Worm (Caenorhabditis elegans): ENCODE results near the gene kbp-1.
A peak's percentile ranks its signal among the peaks of the same experiment; 100 is the strongest.

The kbp-1 gene

DNA sequence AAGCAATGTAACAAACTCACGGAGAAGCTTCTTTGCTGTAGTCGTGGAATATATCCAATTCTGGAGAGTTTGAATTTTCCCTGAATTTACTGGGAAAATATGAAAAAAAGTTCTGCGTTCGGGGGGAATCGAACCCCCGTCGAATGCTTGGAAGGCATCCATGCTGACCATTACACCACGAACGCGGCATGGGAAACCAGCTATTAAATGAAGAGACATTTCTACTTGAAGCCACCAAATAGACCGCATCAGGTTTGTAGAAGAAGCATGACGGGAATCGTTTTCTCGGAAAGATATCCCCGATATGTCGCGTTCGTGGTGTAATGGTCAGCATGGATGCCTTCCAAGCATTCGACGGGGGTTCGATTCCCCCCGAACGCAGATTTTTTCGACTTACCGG, 19.1 kb downstream of the kbp-1 start (continued):
- no peak for TF ChIP-seq nhr-111 (GFP tag; optimal IDR thresholded peaks at IDR 0.05)
- no peak for TF ChIP-seq egl-27 (tag; optimal IDR thresholded peaks at IDR 0.05)
- TF ChIP-seq dmd-8 (GFP tag; IDR thresholded peaks at IDR 0.05), result peak; percentile 81
- no peak for TF ChIP-seq ztf-7 (tag; optimal IDR thresholded peaks at IDR 0.05)
- peak; percentile 24 for TF ChIP-seq zfp-2 (tag; optimal IDR thresholded peaks at IDR 0.05)
- TF ChIP-seq Y105C5A.15 (GFP tag; IDR thresholded peaks at IDR 0.05), result peak; percentile 79; the same call in 1 of the 2 replicates
- TF ChIP-seq dpl-1 (GFP tag; optimal IDR thresholded peaks at IDR 0.05), result peak; percentile 9
- TF ChIP-seq madf-5 (GFP tag; IDR thresholded peaks at IDR 0.05), result peak; percentile 28 to 86; a peak in 2 of 4 replicates
- TF ChIP-seq lin-13 (GFP tag; optimal IDR thresholded peaks at IDR 0.05), result peak; percentile 46
- no peak for TF ChIP-seq nhr-11 (tag; optimal IDR thresholded peaks at IDR 0.05)
- TF ChIP-seq ceh-20 (GFP tag; IDR thresholded peaks at IDR 0.05), result peak; percentile 33; the same call in 1 of the 2 replicates
- TF ChIP-seq nhr-6 (tag; optimal IDR thresholded peaks at IDR 0.05), result peak; percentile 13
- TF ChIP-seq ceh-44 (GFP tag; IDR thresholded peaks at IDR 0.05), result peak; percentile 57; the same call in 1 of the 2 replicates
- no peak for TF ChIP-seq attf-4 (tag; optimal IDR thresholded peaks at IDR 0.05)

ce11 chrIII:6888999-6889824, 19.8 kb downstream of the kbp-1 start, which contains the start of the genes brd-1 and K04C2.2:
TSS of gene brd-1 (minus strand) at chrIII:6889504.
TSS of gene K04C2.2 (plus strand) at chrIII:6889774.
- no peak for TF ChIP-seq nhr-77 (tag; optimal IDR thresholded peaks at IDR 0.05)
- TF ChIP-seq zfp-3 (GFP tag; conservative IDR thresholded peaks at IDR 0.05), result no peak
- peak in 1 of 2 experiments; percentile 28 for TF ChIP-seq lsy-2 (tag; optimal IDR thresholded peaks at IDR 0.05)
- peak; percentile 45 for TF ChIP-seq mes-2 (tag; optimal IDR thresholded peaks at IDR 0.05; ENCODE audit: poor library complexity, severe bottlenecking)
- TF ChIP-seq aha-1 (tag), result peak; percentile 95
- peak; percentile 68 for TF ChIP-seq dpl-1 (GFP tag; optimal IDR thresholded peaks at IDR 0.05)

DNA sequence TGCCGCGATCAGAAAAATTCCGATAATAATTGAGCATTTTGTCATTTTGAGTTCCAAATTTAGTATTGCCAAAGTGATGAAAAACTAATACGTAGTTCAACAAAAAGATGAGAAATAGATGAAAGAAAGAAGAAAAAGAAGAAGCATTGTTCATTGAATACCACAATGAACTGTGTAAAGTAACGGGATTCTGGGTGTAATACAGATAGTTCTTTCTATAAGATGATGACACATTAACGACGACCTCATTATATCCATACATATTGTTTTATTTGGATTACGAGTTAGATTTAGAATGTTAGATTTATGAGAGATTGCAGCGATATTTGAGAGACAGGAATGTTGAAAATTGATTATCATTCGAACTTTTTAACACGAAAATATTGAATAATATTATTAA, 22.1 kb downstream of the kbp-1 start, which contains the start of gene K04C2.5:
TSS of gene K04C2.5 (minus strand) at position 101 of the 400 bp plus-strand sequence.
- no peak for TF ChIP-seq Y48G9A.11 (GFP tag; IDR thresholded peaks at IDR 0.05)
- no peak for TF ChIP-seq F49E8.2 (tag; optimal IDR thresholded peaks at IDR 0.05; ENCODE audit: borderline replicate concordance)
- TF ChIP-seq ceh-44 (GFP tag; IDR thresholded peaks at IDR 0.05), result no peak
- TF ChIP-seq hlh-30 (tag; optimal IDR thresholded peaks at IDR 0.05; ENCODE audit: insufficient read depth), result no peak
- no peak for TF ChIP-seq aly-2 (tag; optimal IDR thresholded peaks at IDR 0.05)
- no peak for TF ChIP-seq ceh-20 (GFP tag; IDR thresholded peaks at IDR 0.05)
- no peak for TF ChIP-seq snpc-4 (tag; optimal IDR thresholded peaks at IDR 0.05)
- TF ChIP-seq mdt-29 (GFP tag; IDR thresholded peaks at IDR 0.05), result no peak
- TF ChIP-seq nhr-10 (tag; optimal IDR thresholded peaks at IDR 0.05), result no peak
- no peak for TF ChIP-seq nhr-76 (tag; optimal IDR thresholded peaks at IDR 0.05)
- no peak for TF ChIP-seq saeg-2 (GFP tag; IDR thresholded peaks at IDR 0.05)

- peak; percentile 73; the same call in 1 of the 2 replicates for TF ChIP-seq saeg-2 (GFP tag; IDR thresholded peaks at IDR 0.05)
- no peak for TF ChIP-seq lin-39 (tag; optimal IDR thresholded peaks at IDR 0.05)
- no peak for TF ChIP-seq ceh-44 (GFP tag; IDR thresholded peaks at IDR 0.05)
- peak; percentile 24 for TF ChIP-seq aly-2 (tag; optimal IDR thresholded peaks at IDR 0.05)
- no peak for TF ChIP-seq fkh-10 (GFP tag; optimal IDR thresholded peaks at IDR 0.05)
- peak; percentile 17 for TF ChIP-seq nhr-76 (tag; optimal IDR thresholded peaks at IDR 0.05)
- no peak for TF ChIP-seq snpc-4 (tag; optimal IDR thresholded peaks at IDR 0.05)
- TF ChIP-seq mes-2 (tag; optimal IDR thresholded peaks at IDR 0.05; ENCODE audit: poor library complexity, severe bottlenecking), result peak; percentile 31
- peak in 1 of 2 experiments; percentile 99 for TF ChIP-seq unc-62 (GFP tag; optimal IDR thresholded peaks at IDR 0.05 in 1 of 2)
- no peak for TF ChIP-seq unc-62 (tag; optimal IDR thresholded peaks at IDR 0.05)
- TF ChIP-seq fos-1 (tag; optimal IDR thresholded peaks at IDR 0.05), result no peak
- TF ChIP-seq lir-3 (tag; optimal IDR thresholded peaks at IDR 0.05), result no peak
- TF ChIP-seq mxl-3 (GFP tag; optimal IDR thresholded peaks at IDR 0.05), result peak; percentile 40
- TF ChIP-seq nhr-48 (tag; optimal IDR thresholded peaks at IDR 0.05), result peak; percentile 83
- TF ChIP-seq nhr-77 (tag; optimal IDR thresholded peaks at IDR 0.05), result peak; percentile 45
- TF ChIP-seq nhr-10 (tag; optimal IDR thresholded peaks at IDR 0.05), result peak; percentile 74
- TF ChIP-seq dmd-6 (GFP tag; IDR thresholded peaks at IDR 0.05), result peak; percentile 98
- no peak for TF ChIP-seq F44E2.7 (GFP tag; IDR thresholded peaks at IDR 0.05)
- TF ChIP-seq T26A8.4 (GFP tag; IDR thresholded peaks at IDR 0.05), result peak; percentile 66
- TF ChIP-seq lsy-2 (tag; optimal IDR thresholded peaks at IDR 0.05), result peak; percentile 43 to 84
- TF ChIP-seq mxl-2 (GFP tag; conservative IDR thresholded peaks at IDR 0.05), result peak; percentile 82
- no peak for TF ChIP-seq daf-12 (tag; optimal IDR thresholded peaks at IDR 0.05)
- no peak for TF ChIP-seq Y5F2A.4 (GFP tag; optimal IDR thresholded peaks at IDR 0.05)
- TF ChIP-seq spr-1 (tag; optimal IDR thresholded peaks at IDR 0.05), result peak; percentile 40
- peak; percentile 37 for TF ChIP-seq lin-13 (GFP tag; optimal IDR thresholded peaks at IDR 0.05)
- TF ChIP-seq D1046.2 (GFP tag; IDR thresholded peaks at IDR 0.05), result no peak
Measured at ce11 chrIII:6895166-6895565, 25.7 kb downstream of the kbp-1 start.
